Worm (Caenorhabditis elegans): Measurements from ENCODE around the gene mrpl-21.

Gene mrpl-21

ce11 chrIII:4196301-4196987, 46.9 kb downstream of the mrpl-21 start (continued):
- TF ChIP-seq unc-30 (tag; optimal IDR thresholded peaks at IDR 0.05) (no peak), nhr-76 (tag; optimal IDR thresholded peaks at IDR 0.05) (no peak), mab-9 (GFP tag; IDR thresholded peaks at IDR 0.05) (no peak), zip-4 (GFP tag; optimal IDR thresholded peaks at IDR 0.05) (peak; percentile 15), isw-1 (GFP tag; IDR thresholded peaks at IDR 0.05) (peak; percentile 69), nhr-90 (tag; optimal IDR thresholded peaks at IDR 0.05; ENCODE audit: poor library complexity) (peak; percentile 19), nhr-47 (tag; optimal IDR thresholded peaks at IDR 0.05) (peak; percentile 66)

- TF ChIP-seq snu-23 (GFP tag; optimal IDR thresholded peaks at IDR 0.05) (peak; percentile 49), sup-37 (GFP tag; optimal IDR thresholded peaks at IDR 0.05) (peak; percentile 41), aha-1 (tag; optimal IDR thresholded peaks at IDR 0.05) (no peak), hlh-4 (tag; optimal IDR thresholded peaks at IDR 0.05) (no peak), zag-1 (tag; optimal IDR thresholded peaks at IDR 0.05) (no peak), zip-4 (GFP tag; optimal IDR thresholded peaks at IDR 0.05) (peak; percentile 28), unc-86 (tag; optimal IDR thresholded peaks at IDR 0.05) (no peak), lin-35 (GFP tag; optimal IDR thresholded peaks at IDR 0.05) (peak in 1 of 2 experiments; percentile 34), sox-4 (tag; optimal IDR thresholded peaks at IDR 0.05) (no peak), egl-27 (tag; optimal IDR thresholded peaks at IDR 0.05) (no peak), pax-3 (tag; optimal IDR thresholded peaks at IDR 0.05) (peak; percentile 45), dpl-1 (GFP tag; optimal IDR thresholded peaks at IDR 0.05) (no peak), unc-130 (tag; optimal IDR thresholded peaks at IDR 0.05) (peak; percentile 13), aly-2 (tag; optimal IDR thresholded peaks at IDR 0.05) (peak; percentile 94), lsy-2 (tag; optimal IDR thresholded peaks at IDR 0.05) (peak; percentile 2 to 51), lin-13 (GFP tag; optimal IDR thresholded peaks at IDR 0.05) (peak; percentile 25), lir-3 (tag; optimal IDR thresholded peaks at IDR 0.05; ENCODE audit: poor library complexity) (peak; percentile 11), nhr-71 (tag; optimal IDR thresholded peaks at IDR 0.05) (peak; percentile 83), pqm-1 (tag; optimal IDR thresholded peaks at IDR 0.05) (no peak), fkh-4 (tag; optimal IDR thresholded peaks at IDR 0.05; ENCODE audit: borderline replicate concordance) (peak; percentile 32), lin-14 (GFP tag; optimal IDR thresholded peaks at IDR 0.05) (peak; percentile 22), ztf-4 (tag; optimal IDR thresholded peaks at IDR 0.05) (peak; percentile 72), fkh-10 (GFP tag; optimal IDR thresholded peaks at IDR 0.05) (no peak), irx-1 (tag; optimal IDR thresholded peaks at IDR 0.05) (peak; percentile 35), nhr-28 (tag; optimal IDR thresholded peaks at IDR 0.05) (no peak), sptf-1 (tag; optimal IDR thresholded peaks at IDR 0.05) (no peak), lin-15B (tag; optimal IDR thresholded peaks at IDR 0.05) (no peak), fos-1 (tag; optimal IDR thresholded peaks at IDR 0.05) (peak; percentile 35), nhr-85 (tag) (peak; percentile 80), nhr-20 (tag; optimal IDR thresholded peaks at IDR 0.05) (peak; percentile 37), xbp-1 (tag; optimal IDR thresholded peaks at IDR 0.05) (no peak), efl-1 (optimal IDR thresholded peaks at IDR 0.05) (peak; percentile 44 to 50), efl-1 (GFP tag; optimal IDR thresholded peaks at IDR 0.05 in 1 of 2) (peak in 1 of 2 experiments; percentile 8), hlh-17 (GFP tag; optimal IDR thresholded peaks at IDR 0.05; ENCODE audit: borderline replicate concordance) (peak; percentile 5), pag-3 (tag; optimal IDR thresholded peaks at IDR 0.05; ENCODE audit: borderline replicate concordance, insufficient read depth) (no peak), elt-2 (tag; optimal IDR thresholded peaks at IDR 0.05) (peak; percentile 60), hpl-2 (GFP tag; optimal IDR thresholded peaks at IDR 0.05) (peak; percentile 39), swsn-7 (tag; optimal IDR thresholded peaks at IDR 0.05) (peak; percentile 21), tbx-2 (tag; optimal IDR thresholded peaks at IDR 0.05) (peak; percentile 5), elt-3 (tag; optimal IDR thresholded peaks at IDR 0.05) (no peak), nhr-19 (GFP tag; conservative IDR thresholded peaks at IDR 0.05) (peak; percentile 60), blmp-1 (tag; optimal IDR thresholded peaks at IDR 0.05) (peak; percentile 77)
These were observed 47.9 kb downstream of the mrpl-21 start for ce11 chrIII:4195306-4196008.

Data from whole organism, L1 larva.